Fruit fly (Drosophila melanogaster) whole organism, adult: ENCODE results near the gene Klp3A.

ENCODE experiments used
- CG11617 ChIP-seq: fragments of 200-800 bp; sonication (Bioruptor generic); optimal IDR thresholded peaks from 2 replicates; lab custom pipeline; 2017; ENCODE audit warnings: mild to moderate bottlenecking, missing biosample characterization, missing genetic modification reagents, missing genetic modification characterization
- CG12768 ChIP-seq: fragments of 200-800 bp; sonication (Bioruptor generic); optimal IDR thresholded peaks from 2 replicates; lab custom pipeline; 2017; ENCODE audit warnings: missing biosample characterization, missing genetic modification characterization, mild to moderate bottlenecking, moderate library complexity, missing genetic modification reagents
- CG14711 ChIP-seq: fragments of 200-800 bp; sonication (Bioruptor generic); optimal IDR thresholded peaks from 2 replicates; lab custom pipeline; 2018; ENCODE audit warnings: missing biosample characterization, mild to moderate bottlenecking, missing genetic modification characterization, moderate library complexity
- CG33017 ChIP-seq: fragments of 200-800 bp; sonication (Bioruptor generic); optimal IDR thresholded peaks from 2 replicates; lab custom pipeline; 2018; ENCODE audit warnings: missing biosample characterization, mild to moderate bottlenecking, missing genetic modification characterization, moderate library complexity
- CG5204 ChIP-seq: fragments of 200-800 bp; sonication (Bioruptor generic); optimal IDR thresholded peaks from 2 replicates; lab custom pipeline; 2016; ENCODE audit warnings: missing biosample characterization, missing genetic modification characterization
- CG7101 ChIP-seq: fragments of 200-800 bp; sonication (Bioruptor generic); optimal IDR thresholded peaks from 2 replicates; lab custom pipeline; 2018; ENCODE audit warnings: missing biosample characterization, mild to moderate bottlenecking, missing genetic modification characterization, moderate library complexity
- Clk ChIP-seq: fragments of 200-800 bp; sonication (Bioruptor generic); optimal IDR thresholded peaks from 2 replicates; lab custom pipeline; 2017; ENCODE audit warnings: missing biosample characterization, missing genetic modification characterization
- Crg-1 ChIP-seq: fragments of 200-800 bp; sonication (Bioruptor generic); optimal IDR thresholded peaks from 2 replicates; lab custom pipeline; 2016; ENCODE audit warnings: missing biosample characterization, missing genetic modification characterization
- Hr96 ChIP-seq: fragments of 200-800 bp; sonication (Bioruptor generic); optimal IDR thresholded peaks from 2 replicates; lab custom pipeline; 2016; ENCODE audit warnings: missing biosample characterization, missing genetic modification characterization
- Mnt ChIP-seq: fragments of 200-800 bp; sonication (Bioruptor generic); optimal IDR thresholded peaks from 2 replicates; lab custom pipeline; 2016; ENCODE audit warnings: missing biosample characterization, mild to moderate bottlenecking, missing genetic modification characterization
- bab1 ChIP-seq: fragments of 200-800 bp; sonication (Bioruptor generic); optimal IDR thresholded peaks from 3 replicates; lab custom pipeline; 2019; ENCODE audit warnings: missing biosample characterization, mild to moderate bottlenecking, missing genetic modification characterization, moderate library complexity
- kay ChIP-seq: fragments of 200-800 bp; sonication (Bioruptor generic); peaks from one replicate; lab custom pipeline; 2016; ENCODE audit warnings: missing biosample characterization, missing genetic modification characterization, borderline replicate concordance
- toe ChIP-seq: fragments of 200-800 bp; sonication (Bioruptor generic); optimal IDR thresholded peaks from 2 replicates; lab custom pipeline; 2016; ENCODE audit warnings: missing biosample characterization, missing genetic modification characterization

DNA sequence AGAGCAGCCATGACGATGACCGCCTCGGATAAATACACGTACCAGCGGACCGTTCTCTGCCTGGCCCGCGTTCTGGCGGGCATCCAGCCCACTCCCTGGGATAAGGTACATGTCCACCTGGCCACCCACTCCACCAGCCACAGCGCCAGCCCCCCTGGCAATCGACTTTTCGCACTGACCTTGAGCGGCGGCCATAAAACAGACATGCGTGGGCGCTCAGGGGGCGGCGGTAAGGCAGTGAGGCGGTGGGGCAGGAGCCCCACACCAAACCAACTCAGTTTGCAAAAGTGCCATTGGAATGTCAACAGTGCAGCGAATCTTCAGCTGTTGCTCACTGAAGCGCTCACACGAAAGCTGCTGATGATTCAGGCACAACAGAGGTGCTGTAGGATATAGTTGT is 21.2 kb upstream of the Klp3A start:
- TF ChIP-seq CG11617 (GFP tag; lab: Kevin White, UChicago) (no peak), CG7101 (tag; lab: Kevin White, UChicago) (no peak), Hr96 (GFP tag; lab: Kevin White, UChicago) (no peak), CG12768 (GFP tag; lab: Kevin White, UChicago) (no peak), CG33017 (tag; lab: Kevin White, UChicago) (no peak), toe (GFP tag; lab: Kevin White, UChicago) (no peak), kay (GFP tag; lab: Kevin White, UChicago) (no peak), Mnt (GFP tag; lab: Kevin White, UChicago) (no peak), CG14711 (tag; lab: Kevin White, UChicago) (no peak), bab1 (no peak), Crg-1 (GFP tag; lab: Kevin White, UChicago) (no peak), Clk (GFP tag; lab: Kevin White, UChicago) (no peak), CG5204 (no peak)
